Fruit fly (Drosophila melanogaster) whole organism, embryonic: ENCODE data around the gene Fer3HCH.

Experiments
- Asciz ChIP-seq: fragments of 200-800 bp; sonication (Bioruptor generic); optimal IDR thresholded peaks from 2 replicates; lab custom pipeline; 2017; ENCODE audit warnings: missing biosample characterization, mild to moderate bottlenecking, missing genetic modification characterization, missing genetic modification reagents
- BEAF-32 ChIP-seq: fragments of 200-800 bp; sonication (Bioruptor generic); optimal IDR thresholded peaks from 3 replicates; lab custom pipeline; 2017; ENCODE audit warnings: missing biosample characterization, missing genetic modification characterization, mild to moderate bottlenecking, moderate library complexity, missing genetic modification reagents
- CG10366 ChIP-seq: fragments of 200-800 bp; sonication (Bioruptor generic); IDR thresholded peaks from 2 replicates; pipeline ENCODE4 v1.3.6; 2022; ENCODE audit warnings: missing biosample characterization, missing genetic modification characterization
- CG12219 ChIP-seq: fragments of 200-800 bp; sonication (Bioruptor generic); optimal IDR thresholded peaks from 3 replicates; lab custom pipeline; 2018; ENCODE audit warnings: missing biosample characterization, mild to moderate bottlenecking, missing genetic modification characterization
- CG12744 ChIP-seq: fragments of 200-800 bp; sonication (Bioruptor generic); optimal IDR thresholded peaks from 2 replicates; lab custom pipeline; 2016; ENCODE audit warnings: missing biosample characterization, missing genetic modification characterization
- CG12769 ChIP-seq: fragments of 200-800 bp; sonication (Bioruptor generic); optimal IDR thresholded peaks from 2 replicates; lab custom pipeline; 2019; ENCODE audit warnings: missing biosample characterization, mild to moderate bottlenecking, missing genetic modification characterization, moderate library complexity
- CG13123 ChIP-seq: fragments of 200-800 bp; sonication (Bioruptor generic); optimal IDR thresholded peaks from 2 replicates; lab custom pipeline; 2016; ENCODE audit warnings: missing biosample characterization, missing genetic modification characterization
- CG13775 ChIP-seq: fragments of 200-800 bp; sonication (Bioruptor generic); optimal IDR thresholded peaks from 3 replicates; lab custom pipeline; 2017; ENCODE audit warnings: missing biosample characterization, mild to moderate bottlenecking, missing genetic modification characterization
- CG1529 ChIP-seq: fragments of 200-800 bp; sonication (Bioruptor generic); optimal IDR thresholded peaks from 3 replicates; lab custom pipeline; 2018; ENCODE audit warnings: missing biosample characterization, missing genetic modification characterization
- CG15514 ChIP-seq: fragments of 200-800 bp; sonication (Bioruptor generic); optimal IDR thresholded peaks from 3 replicates; lab custom pipeline; 2017; ENCODE audit warnings: missing biosample characterization, missing genetic modification characterization, mild to moderate bottlenecking, moderate library complexity, missing genetic modification reagents
- CG15696 ChIP-seq: fragments of 200-800 bp; sonication (Bioruptor generic); optimal IDR thresholded peaks from 2 replicates; lab custom pipeline; 2019; ENCODE audit warnings: missing biosample characterization, mild to moderate bottlenecking, missing genetic modification characterization, moderate library complexity
- CG1647 ChIP-seq: fragments of 200-800 bp; sonication (Bioruptor generic); optimal IDR thresholded peaks from 3 replicates; lab custom pipeline; 2016; ENCODE audit warnings: missing biosample characterization, missing genetic modification characterization
- CG16813 ChIP-seq: fragments of 200-800 bp; sonication (Bioruptor generic); IDR thresholded peaks from 3 replicates; pipeline ENCODE4 v1.3.6; 2022; ENCODE audit warnings: missing biosample characterization, missing genetic modification characterization; ENCODE audit not compliant: partially characterized antibody
- CG17328 ChIP-seq: fragments of 200-800 bp; sonication (Bioruptor generic); IDR thresholded peaks from 2 replicates; pipeline ENCODE4 v1.3.6; 2022; ENCODE audit warnings: missing biosample characterization, missing genetic modification characterization
- CG17359 ChIP-seq: fragments of 200-800 bp; sonication (Bioruptor generic); optimal IDR thresholded peaks from 3 replicates; lab custom pipeline; 2018; ENCODE audit warnings: missing biosample characterization, mild to moderate bottlenecking, missing genetic modification characterization, moderate library complexity
- CG17385 ChIP-seq: fragments of 200-800 bp; sonication (Bioruptor generic); optimal IDR thresholded peaks from 3 replicates; lab custom pipeline; 2018; ENCODE audit warnings: missing biosample characterization, mild to moderate bottlenecking, missing genetic modification characterization
- CG18262 ChIP-seq: fragments of 200-800 bp; optimal IDR thresholded peaks from 3 replicates; lab custom pipeline; 2019; ENCODE audit warnings: missing biosample characterization, mild to moderate bottlenecking, missing genetic modification characterization, moderate library complexity
- CG2116 ChIP-seq: fragments of 200-800 bp; sonication (Bioruptor generic); optimal IDR thresholded peaks from 3 replicates; lab custom pipeline; 2018; ENCODE audit warnings: missing biosample characterization, mild to moderate bottlenecking, missing genetic modification characterization
- CG2678 ChIP-seq: fragments of 200-800 bp; sonication (Bioruptor generic); optimal IDR thresholded peaks from 3 replicates; lab custom pipeline; 2019; ENCODE audit warnings: missing biosample characterization, mild to moderate bottlenecking, missing genetic modification characterization, moderate library complexity
- CG3838 ChIP-seq: fragments of 200-800 bp; sonication (Bioruptor generic); optimal IDR thresholded peaks from 3 replicates; lab custom pipeline; 2016; ENCODE audit warnings: missing biosample characterization, missing genetic modification characterization
- CG6175 ChIP-seq: fragments of 200-800 bp; sonication (Bioruptor generic); IDR thresholded peaks from 3 replicates; pipeline ENCODE4 v1.3.6; 2022; ENCODE audit warnings: missing biosample characterization, missing genetic modification characterization
- CG9932 ChIP-seq: fragments of 200-800 bp; sonication (Bioruptor generic); IDR thresholded peaks from 2 replicates; pipeline ENCODE4 v1.3.6; 2022; ENCODE audit warnings: missing biosample characterization, missing genetic modification characterization
- Chrac-16 ChIP-seq: fragments of 200-800 bp; sonication (Bioruptor generic); optimal IDR thresholded peaks from 3 replicates; lab custom pipeline; 2016; ENCODE audit warnings: missing biosample characterization, missing genetic modification characterization
- D19A ChIP-seq: fragments of 200-800 bp; optimal IDR thresholded peaks from 3 replicates; lab custom pipeline; 2019; ENCODE audit warnings: missing biosample characterization, mild to moderate bottlenecking, missing genetic modification characterization, moderate library complexity
- Dek ChIP-seq: fragments of 200-800 bp; sonication (Bioruptor generic); optimal IDR thresholded peaks from 3 replicates; lab custom pipeline; 2019; ENCODE audit warnings: missing biosample characterization, mild to moderate bottlenecking, missing genetic modification characterization, moderate library complexity
- Doc3 ChIP-seq: fragments of 200-800 bp; sonication (Bioruptor generic); IDR thresholded peaks from 3 replicates; pipeline ENCODE4 v1.3.6; 2022; ENCODE audit warnings: missing biosample characterization, missing genetic modification characterization; ENCODE audit not compliant: partially characterized antibody
- H2.0 ChIP-seq: fragments of 200-800 bp; sonication (Bioruptor generic); IDR thresholded peaks from 2 replicates; pipeline ENCODE4 v1.3.6; 2022; ENCODE audit warnings: missing biosample characterization, missing genetic modification characterization
- HLH4C ChIP-seq: fragments of 200-800 bp; sonication (Bioruptor generic); IDR thresholded peaks from 3 replicates; pipeline ENCODE4 v1.3.6; 2022; ENCODE audit warnings: missing biosample characterization, missing genetic modification characterization; ENCODE audit not compliant: partially characterized antibody
- Lim3 ChIP-seq: fragments of 200-800 bp; sonication (Bioruptor generic); IDR thresholded peaks from 2 replicates; pipeline ENCODE4 v1.3.6; 2022; ENCODE audit warnings: missing biosample characterization, missing genetic modification characterization
- Mrtf ChIP-seq: fragments of 200-800 bp; sonication (Bioruptor generic); IDR thresholded peaks from 3 replicates; pipeline ENCODE4 v1.3.6; 2022; ENCODE audit warnings: missing biosample characterization, missing genetic modification characterization
- Six4 ChIP-seq: fragments of 200-800 bp; sonication (Bioruptor generic); optimal IDR thresholded peaks from 2 replicates; lab custom pipeline; 2016; ENCODE audit warnings: missing biosample characterization, missing genetic modification characterization
- aop ChIP-seq: fragments of 200-800 bp; sonication (Bioruptor generic); IDR thresholded peaks from 2 replicates; pipeline ENCODE4 v1.3.6; 2022; ENCODE audit warnings: missing biosample characterization, missing genetic modification characterization
- ara ChIP-seq: fragments of 200-800 bp; sonication (Bioruptor generic); IDR thresholded peaks from 2 replicates; pipeline ENCODE4 v1.3.6; 2022; ENCODE audit warnings: missing biosample characterization, missing genetic modification characterization
- caup ChIP-seq: fragments of 200-800 bp; sonication (Bioruptor generic); optimal IDR thresholded peaks from 3 replicates; lab custom pipeline; 2017; ENCODE audit warnings: missing biosample characterization, mild to moderate bottlenecking, missing genetic modification characterization, moderate library complexity; ENCODE audit not compliant: severe bottlenecking
- danr ChIP-seq: fragments of 200-800 bp; sonication (Bioruptor generic); IDR thresholded peaks from 2 replicates; pipeline ENCODE4 v1.3.6; 2022; ENCODE audit warnings: missing biosample characterization, missing genetic modification characterization
- dmrt11E ChIP-seq: fragments of 200-800 bp; sonication (Bioruptor generic); optimal IDR thresholded peaks from 3 replicates; lab custom pipeline; 2018; ENCODE audit warnings: missing biosample characterization, mild to moderate bottlenecking, missing genetic modification characterization, moderate library complexity
- gce ChIP-seq: fragments of 200-800 bp; sonication (Bioruptor generic); IDR thresholded peaks from 3 replicates; pipeline ENCODE4 v1.3.6; 2022; ENCODE audit warnings: missing biosample characterization, missing genetic modification characterization
- h ChIP-seq: fragments of >200 bp; optimal IDR thresholded peaks from 2 replicates; lab custom pipeline; 2017
- hb ChIP-seq: fragments of 200-800 bp; sonication (Bioruptor generic); IDR thresholded peaks from 3 replicates; pipeline ENCODE4 v1.3.6; 2022; ENCODE audit warnings: missing biosample characterization, missing genetic modification characterization; ENCODE audit not compliant: partially characterized antibody
- hbn ChIP-seq: fragments of 200-800 bp; sonication (Bioruptor generic); IDR thresholded peaks from 2 replicates; pipeline ENCODE4 v1.3.6; 2022; ENCODE audit warnings: missing biosample characterization, missing genetic modification characterization; ENCODE audit not compliant: partially characterized antibody
- jigr1 ChIP-seq: fragments of 200-800 bp; sonication (Bioruptor generic); IDR thresholded peaks from 3 replicates; pipeline ENCODE4 v1.3.6; 2022; ENCODE audit warnings: missing biosample characterization, missing genetic modification characterization
- mld ChIP-seq: fragments of 200-800 bp; sonication (Bioruptor generic); IDR thresholded peaks from 3 replicates; pipeline ENCODE4 v1.3.6; 2022; ENCODE audit warnings: missing biosample characterization, missing genetic modification characterization; ENCODE audit not compliant: partially characterized antibody
- nau ChIP-seq: fragments of 200-800 bp; sonication (Bioruptor generic); optimal IDR thresholded peaks from 3 replicates; lab custom pipeline; 2017; ENCODE audit warnings: missing biosample characterization, mild to moderate bottlenecking, missing genetic modification characterization, missing genetic modification reagents
- nom ChIP-seq: fragments of 200-800 bp; sonication (Bioruptor generic); optimal IDR thresholded peaks from 2 replicates; lab custom pipeline; 2017; ENCODE audit warnings: missing biosample characterization, missing genetic modification characterization, mild to moderate bottlenecking, moderate library complexity, missing genetic modification reagents
- pros ChIP-seq: fragments of 200-800 bp; sonication (Bioruptor generic); optimal IDR thresholded peaks from 3 replicates; lab custom pipeline; 2019; ENCODE audit warnings: missing biosample characterization, mild to moderate bottlenecking, missing genetic modification characterization, moderate library complexity
- slbo ChIP-seq: fragments of 200-800 bp; sonication (Bioruptor generic); IDR thresholded peaks from 2 replicates; pipeline ENCODE4 v1.3.6; 2022; ENCODE audit warnings: missing biosample characterization, missing genetic modification characterization
- slou ChIP-seq: fragments of 200-800 bp; sonication (Bioruptor generic); optimal IDR thresholded peaks from 3 replicates; lab custom pipeline; 2016; ENCODE audit warnings: missing biosample characterization, missing genetic modification characterization
- stwl ChIP-seq: fragments of 200-800 bp; sonication (Bioruptor generic); optimal IDR thresholded peaks from 3 replicates; lab custom pipeline; 2018; ENCODE audit warnings: missing biosample characterization, mild to moderate bottlenecking, missing genetic modification characterization, moderate library complexity
- tna ChIP-seq: fragments of 200-800 bp; sonication (Bioruptor generic); IDR thresholded peaks from 2 replicates; pipeline ENCODE4 v1.3.6; 2022; ENCODE audit warnings: missing biosample characterization, missing genetic modification characterization; ENCODE audit not compliant: partially characterized antibody
- vnd ChIP-seq: fragments of 200-800 bp; sonication (Bioruptor generic); IDR thresholded peaks from 3 replicates; pipeline ENCODE4 v1.3.6; 2022; ENCODE audit warnings: missing biosample characterization, missing genetic modification characterization; ENCODE audit not compliant: partially characterized antibody
- vvl ChIP-seq: fragments of 200-800 bp; sonication (Bioruptor generic); IDR thresholded peaks from 2 replicates; pipeline ENCODE4 v1.3.6; 2022; ENCODE audit warnings: missing biosample characterization, missing genetic modification characterization

Gene Fer3HCH

dm6 chrX:13143100-13143499, 35.1 kb upstream of the Fer3HCH start (continued):
- TF ChIP-seq Mrtf (no peak), CG1529 (GFP tag; lab: Kevin White, UChicago) (no peak), CG17328 (GFP tag; lab: Robert Waterston, UW) (peak; percentile 59), aop (GFP tag; lab: Robert Waterston, UW) (no peak), danr (GFP tag; lab: Robert Waterston, UW) (no peak), CG10366 (GFP tag; lab: Robert Waterston, UW) (peak; percentile 54), jigr1 (no peak), CG1647 (GFP tag; lab: Kevin White, UChicago) (no peak), CG17359 (tag; lab: Kevin White, UChicago) (peak; percentile 66), hbn (GFP tag; lab: Robert Waterston, UW) (no peak), BEAF-32 (GFP tag; lab: Kevin White, UChicago) (no peak), Asciz (GFP tag; lab: Kevin White, UChicago) (no peak), CG2116 (no peak), gce (no peak), D19A (tag; lab: Kevin White, UChicago) (no peak), CG13775 (peak; percentile 19), CG16813 (GFP tag; lab: Robert Waterston, UW) (no peak), HLH4C (GFP tag; lab: Robert Waterston, UW) (no peak), CG17385 (GFP tag; lab: Kevin White, UChicago) (peak; percentile 61), CG18262 (tag; lab: Kevin White, UChicago) (peak; percentile 40), Chrac-16 (peak; percentile 20), CG15514 (no peak), CG12744 (GFP tag; lab: Kevin White, UChicago) (no peak), mld (GFP tag; lab: Robert Waterston, UW) (no peak), h (lab: Kevin White, UChicago) (no peak), CG13123 (GFP tag; lab: Kevin White, UChicago) (no peak), CG9932 (GFP tag; lab: Robert Waterston, UW) (no peak), CG12769 (tag; lab: Kevin White, UChicago) (no peak), CG6175 (no peak), Six4 (GFP tag; lab: Kevin White, UChicago) (peak; percentile 6), ara (GFP tag; lab: Robert Waterston, UW) (no peak), tna (GFP tag; lab: Robert Waterston, UW) (no peak), CG2678 (peak; percentile 55), vnd (GFP tag; lab: Robert Waterston, UW) (no peak), Lim3 (GFP tag; lab: Robert Waterston, UW) (no peak), CG3838 (GFP tag; lab: Kevin White, UChicago) (no peak), pros (GFP tag; lab: Kevin White, UChicago) (no peak), Doc3 (no peak), nom (peak; percentile 58), nau (peak; percentile 2), Dek (tag; lab: Kevin White, UChicago) (no peak), CG12219 (GFP tag; lab: Kevin White, UChicago) (peak; percentile 29), CG15696 (tag; lab: Kevin White, UChicago) (peak; percentile 31), caup (GFP tag; lab: Kevin White, UChicago) (no peak), slou (GFP tag; lab: Kevin White, UChicago) (no peak), slbo (GFP tag; lab: Robert Waterston, UW) (peak; percentile 37), hb (GFP tag; lab: Robert Waterston, UW) (no peak), vvl (GFP tag; lab: Robert Waterston, UW) (peak; percentile 66), H2.0 (GFP tag; lab: Robert Waterston, UW) (peak; percentile 33; the same call in 1 of the 2 replicates), stwl (tag; lab: Kevin White, UChicago) (no peak), dmrt11E (tag; lab: Kevin White, UChicago) (peak; percentile 31)
